Worm (Caenorhabditis elegans) whole organism, L1 larva: ENCODE measurements around the gene sdc-1.

Experiments
- C16A3.4 ChIP-seq: fragments of 150-350 bp; optimal IDR thresholded peaks from 2 replicates; lab custom pipeline; 2014; ENCODE audit warnings: missing biosample characterization, missing genetic modification characterization
- ceh-8 ChIP-seq: fragments of 200-800 bp; sonication (Bioruptor generic); optimal IDR thresholded peaks from 2 replicates; lab custom pipeline; 2018; ENCODE audit warnings: mild to moderate bottlenecking, missing genetic modification characterization, moderate library complexity, missing compliant biosample characterization
- ces-1 ChIP-seq: fragments of 150-350 bp; optimal IDR thresholded peaks from 2 replicates; lab custom pipeline; 2014; ENCODE audit warnings: missing biosample characterization, missing genetic modification reagents, missing genetic modification characterization
- jun-1 ChIP-seq: fragments of 150-350 bp; optimal IDR thresholded peaks from 2 replicates; lab custom pipeline; 2014; ENCODE audit warnings: missing biosample characterization, missing genetic modification reagents, missing genetic modification characterization
- lsy-2 ChIP-seq, 2 experiments: fragments of 150-350 bp; optimal IDR thresholded peaks; 2 replicates each; lab custom pipeline; 2014; ENCODE audit warnings: missing biosample characterization in 2 of 2, missing genetic modification characterization in 2 of 2
- mdl-1 ChIP-seq, 2 experiments: fragments of 150-350 bp; optimal IDR thresholded peaks; 2 replicates each; lab custom pipeline; 2014 to 2017; ENCODE audit warnings: missing biosample characterization in 2 of 2, missing genetic modification characterization in 2 of 2, inconsistent platforms in 1 of 2
- nhr-71 ChIP-seq: sonication (generic microtip); optimal IDR thresholded peaks from 2 replicates; lab custom pipeline; 2016; ENCODE audit warnings: mild to moderate bottlenecking, missing genetic modification characterization, moderate library complexity, missing compliant biosample characterization
- nhr-76 ChIP-seq: sonication (generic microtip); optimal IDR thresholded peaks from 2 replicates; lab custom pipeline; 2017; ENCODE audit warnings: missing biosample characterization, missing genetic modification characterization
- skn-1 ChIP-seq: fragments of 150-350 bp; optimal IDR thresholded peaks from 2 replicates; lab custom pipeline; 2014; ENCODE audit warnings: missing biosample characterization, missing genetic modification characterization
- unc-130 ChIP-seq: fragments of 150-350 bp; optimal IDR thresholded peaks from 2 replicates; lab custom pipeline; 2017; ENCODE audit warnings: missing biosample characterization, missing genetic modification characterization, inconsistent platforms
- zag-1 ChIP-seq: fragments of 150-350 bp; optimal IDR thresholded peaks from 2 replicates; lab custom pipeline; 2014; ENCODE audit warnings: missing biosample characterization, missing genetic modification characterization
- zip-4 ChIP-seq: fragments of 200-800 bp; sonication (Bioruptor generic); optimal IDR thresholded peaks from 2 replicates; lab custom pipeline; 2018; ENCODE audit warnings: mild to moderate bottlenecking, missing genetic modification characterization, moderate library complexity, missing compliant biosample characterization

ce11 chrX:16240626-16241025, 34.9 kb upstream of the sdc-1 start:
- no peak for TF ChIP-seq C16A3.4 (tag; lab: Kevin White, UChicago)
- TF ChIP-seq lsy-2 (tag; optimal IDR thresholded peaks at IDR 0.05; lab: Kevin White, UChicago): no peak
- no peak for TF ChIP-seq unc-130 (tag; lab: Kevin White, UChicago)
- no peak for TF ChIP-seq nhr-71
- no peak for TF ChIP-seq skn-1 (tag; lab: Kevin White, UChicago)
- TF ChIP-seq jun-1 (tag; lab: Kevin White, UChicago): no peak
- no peak for TF ChIP-seq nhr-76 (tag; lab: Kevin White, UChicago)
- no peak for TF ChIP-seq ces-1 (GFP tag; lab: Kevin White, UChicago)
- TF ChIP-seq ceh-8 (GFP tag; lab: Kevin White, UChicago): no peak
- TF ChIP-seq mdl-1 (tag; optimal IDR thresholded peaks at IDR 0.05; lab: Kevin White, UChicago): no peak
- no peak for TF ChIP-seq zip-4 (GFP tag; lab: Kevin White, UChicago)
- TF ChIP-seq zag-1 (tag; lab: Kevin White, UChicago): no peak
